Worm (Caenorhabditis elegans): Measurements from ENCODE around the gene T25E12.6.

ce11 chrV:16778540-16779280, 36.5 kb downstream of the T25E12.6 start:
- TF ChIP-seq nhr-11 (tag; optimal IDR thresholded peaks at IDR 0.05) (no peak), elt-3 (tag; optimal IDR thresholded peaks at IDR 0.05) (no peak), lin-39 (tag; optimal IDR thresholded peaks at IDR 0.05) (no peak), nhr-12 (tag; optimal IDR thresholded peaks at IDR 0.05) (no peak), mml-1 (tag; optimal IDR thresholded peaks at IDR 0.05) (no peak), unc-62 (GFP tag; optimal IDR thresholded peaks at IDR 0.05) (no peak)
